Fruit fly (Drosophila melanogaster) whole organism: Measurements from ENCODE around the gene Mcm10.

ENCODE experiments used
- CG8478 ChIP-seq: fragments of >200 bp; optimal IDR thresholded peaks from 2 replicates; lab custom pipeline; 2018; ENCODE audit warnings: inconsistent platforms
- Dll ChIP-seq: fragments of >200 bp; optimal IDR thresholded peaks from 2 replicates; lab custom pipeline; 2017
- EcR ChIP-seq, 2 experiments: fragments of >200 bp; optimal IDR thresholded peaks; 2 replicates each; lab custom pipeline; 2017; ENCODE audit warnings: missing biosample characterization in 2 of 2, missing genetic modification characterization in 2 of 2, missing genetic modification reagents in 2 of 2
- pan ChIP-seq: fragments of >200 bp; optimal IDR thresholded peaks from 2 replicates; lab custom pipeline; 2017
- psq ChIP-seq: fragments of >200 bp; optimal IDR thresholded peaks from 2 replicates; lab custom pipeline; 2017
- usp ChIP-seq: fragments of >200 bp; optimal IDR thresholded peaks from 2 replicates; lab custom pipeline; 2017; ENCODE audit warnings: missing biosample characterization, missing genetic modification characterization, mixed read lengths

DNA sequence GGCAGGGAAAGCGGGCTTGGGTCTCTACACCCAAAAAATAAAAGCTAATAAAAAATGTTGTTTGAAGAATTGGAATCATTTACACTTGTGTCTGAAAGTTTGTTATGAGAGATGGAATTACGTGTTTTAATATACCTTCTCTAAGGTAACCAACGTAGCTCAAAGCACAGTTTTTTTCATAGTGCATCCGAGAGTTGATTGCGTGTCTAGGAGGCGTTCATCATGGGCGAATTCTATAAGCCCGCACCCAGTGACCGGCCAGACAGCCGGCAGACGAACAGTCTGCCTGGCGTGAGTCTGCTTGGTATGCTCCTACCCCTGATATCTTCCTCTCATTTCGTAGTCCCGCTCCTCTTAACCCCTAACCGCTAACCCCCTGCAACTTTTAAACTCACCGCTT is 8.0 kb downstream of the Mcm10 start:
- TF ChIP-seq Dll (lab: Kevin White, UChicago) (no peak), usp (no peak), psq (lab: Kevin White, UChicago) (no peak), EcR (GFP tag; optimal IDR thresholded peaks at IDR 0.05; lab: Kevin White, UChicago) (no peak), CG8478 (lab: Kevin White, UChicago) (no peak), pan (lab: Kevin White, UChicago) (no peak)
